Fruit fly (Drosophila melanogaster) whole organism, embryonic: ENCODE data around the gene Pez.

Experiments used
- ATbp ChIP-seq: fragments of 200-800 bp; sonication (Bioruptor generic); optimal IDR thresholded peaks from 2 replicates; lab custom pipeline; 2017; ENCODE audit warnings: missing biosample characterization, mild to moderate bottlenecking, missing genetic modification characterization, missing genetic modification reagents
- Ada2b ChIP-seq: fragments of 200-800 bp; sonication (Bioruptor generic); IDR thresholded peaks from 2 replicates; pipeline ENCODE4 v1.3.6; 2022; ENCODE audit warnings: missing biosample characterization, missing genetic modification characterization
- Adf1 ChIP-seq: fragments of 200-800 bp; sonication (Bioruptor generic); IDR thresholded peaks from 2 replicates; pipeline ENCODE4 v1.3.6; 2022; ENCODE audit warnings: missing biosample characterization, missing genetic modification characterization
- CG11093 ChIP-seq: fragments of 200-800 bp; sonication (Bioruptor generic); IDR thresholded peaks from 3 replicates; pipeline ENCODE4 v1.3.6; 2022; ENCODE audit warnings: missing biosample characterization, missing genetic modification characterization
- CG11695 ChIP-seq: fragments of 200-800 bp; sonication (Bioruptor generic); IDR thresholded peaks from 3 replicates; pipeline ENCODE4 v1.3.6; 2022; ENCODE audit warnings: missing biosample characterization, missing genetic modification characterization
- CG12104 ChIP-seq: fragments of 200-800 bp; sonication (Bioruptor generic); optimal IDR thresholded peaks from 3 replicates; lab custom pipeline; 2016; ENCODE audit warnings: missing biosample characterization, missing genetic modification characterization
- CG12769 ChIP-seq: fragments of 200-800 bp; sonication (Bioruptor generic); optimal IDR thresholded peaks from 2 replicates; lab custom pipeline; 2019; ENCODE audit warnings: missing biosample characterization, mild to moderate bottlenecking, missing genetic modification characterization, moderate library complexity
- CG13287 ChIP-seq: fragments of 200-800 bp; sonication (Bioruptor generic); IDR thresholded peaks from 2 replicates; pipeline ENCODE4 v1.3.6; 2022; ENCODE audit warnings: missing biosample characterization, missing genetic modification characterization; ENCODE audit not compliant: partially characterized antibody
- CG13775 ChIP-seq: fragments of 200-800 bp; sonication (Bioruptor generic); optimal IDR thresholded peaks from 3 replicates; lab custom pipeline; 2017; ENCODE audit warnings: missing biosample characterization, mild to moderate bottlenecking, missing genetic modification characterization
- CG14014 ChIP-seq: fragments of 200-800 bp; sonication (Bioruptor generic); IDR thresholded peaks from 2 replicates; pipeline ENCODE4 v1.3.6; 2022; ENCODE audit warnings: missing biosample characterization, missing genetic modification characterization
- CG15011 ChIP-seq: fragments of 200-800 bp; sonication (Bioruptor generic); optimal IDR thresholded peaks from 3 replicates; lab custom pipeline; 2018; ENCODE audit warnings: missing biosample characterization, mild to moderate bottlenecking, missing genetic modification characterization
- CG17328 ChIP-seq: fragments of 200-800 bp; sonication (Bioruptor generic); IDR thresholded peaks from 2 replicates; pipeline ENCODE4 v1.3.6; 2022; ENCODE audit warnings: missing biosample characterization, missing genetic modification characterization
- CG2202 ChIP-seq: fragments of 200-800 bp; sonication (Bioruptor generic); optimal IDR thresholded peaks from 2 replicates; lab custom pipeline; 2018; ENCODE audit warnings: missing biosample characterization, mild to moderate bottlenecking, missing genetic modification characterization
- CG2889 ChIP-seq: fragments of 200-800 bp; sonication (Bioruptor generic); IDR thresholded peaks from 3 replicates; pipeline ENCODE4 v1.3.6; 2022; ENCODE audit warnings: missing biosample characterization, missing genetic modification characterization
- CG34376 ChIP-seq: fragments of 200-800 bp; sonication (Bioruptor generic); optimal IDR thresholded peaks from 2 replicates; lab custom pipeline; 2018; ENCODE audit warnings: missing biosample characterization, mild to moderate bottlenecking, missing genetic modification characterization
- CG4360 ChIP-seq: fragments of 200-800 bp; sonication (Bioruptor generic); IDR thresholded peaks from 2 replicates; pipeline ENCODE4 v1.3.6; 2022; ENCODE audit warnings: missing biosample characterization, missing genetic modification characterization
- CG43689 ChIP-seq: fragments of 200-800 bp; sonication (Bioruptor generic); IDR thresholded peaks from 2 replicates; pipeline ENCODE4 v1.3.6; 2022; ENCODE audit warnings: missing biosample characterization, missing genetic modification characterization
- CG4617 ChIP-seq: fragments of 200-800 bp; sonication (Bioruptor generic); optimal IDR thresholded peaks from 3 replicates; lab custom pipeline; 2016; ENCODE audit warnings: missing biosample characterization, missing genetic modification characterization, borderline replicate concordance
- CG5180 ChIP-seq: fragments of 200-800 bp; sonication (Bioruptor generic); optimal IDR thresholded peaks from 3 replicates; lab custom pipeline; 2017; ENCODE audit warnings: missing biosample characterization, missing genetic modification characterization, mild to moderate bottlenecking, moderate library complexity, missing genetic modification reagents
- CG8478 ChIP-seq: fragments of >200 bp; optimal IDR thresholded peaks from 2 replicates; lab custom pipeline; 2018
- CHES-1-like ChIP-seq: fragments of 200-800 bp; sonication (Bioruptor generic); optimal IDR thresholded peaks from 2 replicates; lab custom pipeline; 2016; ENCODE audit warnings: missing biosample characterization, missing genetic modification characterization
- D ChIP-seq, 2 experiments: fragments of 200-800 bp in 1 of 2; fragments of >200 bp in 1 of 2; sonication (Bioruptor generic) in 1 of 2; optimal IDR thresholded peaks; 2 replicates in 1 of 2; 3 replicates in 1 of 2; lab custom pipeline; 2017; ENCODE audit warnings: mild to moderate bottlenecking in 1 of 2, missing biosample characterization in 1 of 2, missing genetic modification characterization in 1 of 2, missing genetic modification reagents in 1 of 2
- Dfd ChIP-seq, 2 experiments: fragments of >200 bp; optimal IDR thresholded peaks; 2 replicates each; lab custom pipeline; 2017; ENCODE audit warnings: missing biosample characterization in 2 of 2, missing genetic modification characterization in 2 of 2
- Drgx ChIP-seq: fragments of 200-800 bp; sonication (Bioruptor generic); IDR thresholded peaks from 2 replicates; pipeline ENCODE4 v1.3.6; 2022; ENCODE audit warnings: missing biosample characterization, missing genetic modification characterization
- Elba2 ChIP-seq: fragments of 200-800 bp; sonication (Bioruptor generic); optimal IDR thresholded peaks from 3 replicates; lab custom pipeline; 2016; ENCODE audit warnings: missing biosample characterization, missing genetic modification characterization
- Fer1 ChIP-seq: fragments of 200-800 bp; sonication (Bioruptor generic); optimal IDR thresholded peaks from 2 replicates; lab custom pipeline; 2017; ENCODE audit warnings: missing biosample characterization, mild to moderate bottlenecking, missing genetic modification characterization
- Gug ChIP-seq: fragments of 200-800 bp; sonication (Bioruptor generic); IDR thresholded peaks from 4 replicates; pipeline ENCODE4 v1.3.6; 2022; ENCODE audit warnings: missing biosample characterization, missing genetic modification characterization
- Hmx ChIP-seq: fragments of 200-800 bp; sonication (Bioruptor generic); optimal IDR thresholded peaks from 2 replicates; lab custom pipeline; 2016; ENCODE audit warnings: missing biosample characterization, missing genetic modification characterization
- Lpt ChIP-seq: fragments of >200 bp; optimal IDR thresholded peaks from 2 replicates; lab custom pipeline; 2018; ENCODE audit warnings: missing biosample characterization, missing genetic modification characterization
- MESR4 ChIP-seq: fragments of 200-800 bp; sonication (Bioruptor generic); optimal IDR thresholded peaks from 2 replicates; lab custom pipeline; 2018; ENCODE audit warnings: missing biosample characterization, mild to moderate bottlenecking, missing genetic modification characterization, moderate library complexity
- Myb ChIP-seq: fragments of 200-800 bp; sonication (Bioruptor generic); optimal IDR thresholded peaks from 2 replicates; lab custom pipeline; 2016; ENCODE audit warnings: missing biosample characterization, missing genetic modification characterization
- Rfx ChIP-seq: fragments of 200-800 bp; sonication (Bioruptor generic); IDR thresholded peaks from 2 replicates; pipeline ENCODE4 v1.3.6; 2022; ENCODE audit warnings: missing biosample characterization, missing genetic modification characterization
- Sry-β ChIP-seq: fragments of 200-800 bp; sonication (Bioruptor generic); optimal IDR thresholded peaks from 2 replicates; lab custom pipeline; 2018; ENCODE audit warnings: missing biosample characterization, mild to moderate bottlenecking, missing genetic modification characterization, moderate library complexity
- Trl ChIP-seq, 3 experiments: fragments of >200 bp in 2 of 3; fragments of 200-800 bp in 1 of 3; sonication (Bioruptor generic) in 1 of 3; optimal IDR thresholded peaks; 2 replicates in 1 of 3; 3 replicates in 2 of 3; lab custom pipeline; 2016 to 2017; ENCODE audit warnings: missing biosample characterization in 1 of 3, missing genetic modification characterization in 1 of 3
- bsh ChIP-seq, 2 experiments: fragments of 200-800 bp; sonication (Bioruptor generic); optimal IDR thresholded peaks; 2 replicates each; lab custom pipeline; 2017 to 2018; ENCODE audit warnings: mild to moderate bottlenecking in 2 of 2, missing biosample characterization in 2 of 2, missing genetic modification characterization in 2 of 2, moderate library complexity in 1 of 2
- chinmo ChIP-seq: fragments of 200-800 bp; sonication (Bioruptor generic); IDR thresholded peaks from 4 replicates; pipeline ENCODE4 v1.3.6; 2022; ENCODE audit warnings: missing biosample characterization, missing genetic modification characterization; ENCODE audit not compliant: partially characterized antibody
- hbn ChIP-seq: fragments of 200-800 bp; sonication (Bioruptor generic); IDR thresholded peaks from 2 replicates; pipeline ENCODE4 v1.3.6; 2022; ENCODE audit warnings: missing biosample characterization, missing genetic modification characterization; ENCODE audit not compliant: partially characterized antibody
- lbe ChIP-seq: fragments of 200-800 bp; sonication (Bioruptor generic); optimal IDR thresholded peaks from 2 replicates; lab custom pipeline; 2016; ENCODE audit warnings: missing biosample characterization, mild to moderate bottlenecking, missing genetic modification characterization
- lmd ChIP-seq: fragments of 200-800 bp; sonication (Bioruptor generic); IDR thresholded peaks from 2 replicates; pipeline ENCODE4 v1.3.6; 2022; ENCODE audit warnings: missing biosample characterization, missing genetic modification characterization
- nerfin-1 ChIP-seq: fragments of 200-800 bp; sonication (Bioruptor generic); optimal IDR thresholded peaks from 3 replicates; lab custom pipeline; 2019; ENCODE audit warnings: missing biosample characterization, mild to moderate bottlenecking, missing genetic modification characterization, moderate library complexity
- nom ChIP-seq: fragments of 200-800 bp; sonication (Bioruptor generic); optimal IDR thresholded peaks from 2 replicates; lab custom pipeline; 2017; ENCODE audit warnings: missing biosample characterization, missing genetic modification characterization, mild to moderate bottlenecking, moderate library complexity, missing genetic modification reagents
- row ChIP-seq: fragments of 200-800 bp; sonication (Bioruptor generic); IDR thresholded peaks from 3 replicates; pipeline ENCODE4 v1.3.6; 2022; ENCODE audit warnings: missing biosample characterization, missing genetic modification characterization
- sd ChIP-seq: fragments of 200-800 bp; sonication (Bioruptor generic); optimal IDR thresholded peaks from 3 replicates; lab custom pipeline; 2018; ENCODE audit warnings: missing biosample characterization, mild to moderate bottlenecking, missing genetic modification characterization, moderate library complexity
- sna ChIP-seq: fragments of 200-800 bp; sonication (Bioruptor generic); IDR thresholded peaks from 2 replicates; pipeline ENCODE4 v1.3.6; 2022; ENCODE audit warnings: missing biosample characterization, missing genetic modification characterization; ENCODE audit not compliant: partially characterized antibody
- sr ChIP-seq: fragments of 200-800 bp; sonication (Bioruptor generic); IDR thresholded peaks from 3 replicates; pipeline ENCODE4 v1.3.6; 2022; ENCODE audit warnings: missing biosample characterization, missing genetic modification characterization
- stwl ChIP-seq: fragments of 200-800 bp; sonication (Bioruptor generic); optimal IDR thresholded peaks from 3 replicates; lab custom pipeline; 2018; ENCODE audit warnings: missing biosample characterization, mild to moderate bottlenecking, missing genetic modification characterization, moderate library complexity
- sug ChIP-seq: fragments of 200-800 bp; optimal IDR thresholded peaks from 2 replicates; lab custom pipeline; 2019; ENCODE audit warnings: missing biosample characterization, mild to moderate bottlenecking, missing genetic modification characterization, moderate library complexity
- vvl ChIP-seq: fragments of 200-800 bp; sonication (Bioruptor generic); IDR thresholded peaks from 2 replicates; pipeline ENCODE4 v1.3.6; 2022; ENCODE audit warnings: missing biosample characterization, missing genetic modification characterization
- zfh1 ChIP-seq: fragments of 200-800 bp; sonication (Bioruptor generic); IDR thresholded peaks from 3 replicates; pipeline ENCODE4 v1.3.6; 2022; ENCODE audit warnings: missing biosample characterization, missing genetic modification characterization

Gene Pez

dm6 chr2L:6337843-6338366, 566 bp downstream of the Pez start:
- no peak for TF ChIP-seq stwl (tag; lab: Kevin White, UChicago)
- TF ChIP-seq CG2889 (GFP tag; lab: Robert Waterston, UW), result no peak
- TF ChIP-seq Ada2b, result no peak
- no peak for TF ChIP-seq CG5180 (GFP tag; lab: Kevin White, UChicago)
- TF ChIP-seq MESR4 (GFP tag; lab: Kevin White, UChicago), result peak; percentile 59
- TF ChIP-seq ATbp (GFP tag; lab: Kevin White, UChicago), result no peak
- TF ChIP-seq CHES-1-like, result no peak
- no peak for TF ChIP-seq CG13775 (GFP tag; lab: Kevin White, UChicago)
- no peak for TF ChIP-seq Lpt (GFP tag; lab: Kevin White, UChicago)
- no peak for TF ChIP-seq CG12104 (GFP tag; lab: Kevin White, UChicago)
- no peak for TF ChIP-seq CG43689
- peak; percentile 37; the same call in 1 of the 3 replicates for TF ChIP-seq row (GFP tag; lab: Robert Waterston, UW)
- TF ChIP-seq CG17328 (GFP tag; lab: Robert Waterston, UW), result 0 out of 2 replicates have a peak, but pooled peaks have one; percentile 14
- TF ChIP-seq sna (GFP tag; lab: Robert Waterston, UW), result no peak
- no peak for TF ChIP-seq sug (tag; lab: Kevin White, UChicago)
- TF ChIP-seq CG4360 (GFP tag; lab: Robert Waterston, UW), result peak; percentile 95
- peak; percentile 81 for TF ChIP-seq Elba2 (GFP tag; lab: Kevin White, UChicago)
- no peak for TF ChIP-seq Gug (GFP tag; lab: Robert Waterston, UW)
- TF ChIP-seq sd (tag; lab: Kevin White, UChicago), result peak; percentile 81
- TF ChIP-seq lmd (GFP tag; lab: Robert Waterston, UW), result no peak
- TF ChIP-seq CG4617 (GFP tag; lab: Kevin White, UChicago), result peak; percentile 47
- TF ChIP-seq D (optimal IDR thresholded peaks at IDR 0.05; lab: Kevin White, UChicago), result peak; percentile 80
- TF ChIP-seq D (GFP tag; optimal IDR thresholded peaks at IDR 0.05; lab: Kevin White, UChicago), result no peak
- TF ChIP-seq CG11093 (GFP tag; lab: Robert Waterston, UW), result no peak
- no peak for TF ChIP-seq Trl (optimal IDR thresholded peaks at IDR 0.05; lab: Kevin White, UChicago)
- TF ChIP-seq Trl (GFP tag; optimal IDR thresholded peaks at IDR 0.05; lab: Kevin White, UChicago), result no peak
- TF ChIP-seq Fer1 (GFP tag; lab: Kevin White, UChicago), result no peak
- peak; percentile 89 for TF ChIP-seq Sry-β (GFP tag; lab: Kevin White, UChicago)
- TF ChIP-seq nerfin-1, result peak; percentile 33
- no peak for TF ChIP-seq CG12769 (tag; lab: Kevin White, UChicago)

dm6 chr2L:6324386-6324744, 14.1 kb downstream of the Pez start:
- peak; percentile 60 for TF ChIP-seq CG8478 (lab: Kevin White, UChicago)
- TF ChIP-seq vvl (GFP tag; lab: Robert Waterston, UW), result peak; percentile 57
- TF ChIP-seq row (GFP tag; lab: Robert Waterston, UW), result no peak
- peak; percentile 34; the same call in 1 of the 2 replicates for TF ChIP-seq Rfx (GFP tag; lab: Robert Waterston, UW)
- peak; percentile 8 for TF ChIP-seq CHES-1-like
- TF ChIP-seq Drgx (GFP tag; lab: Robert Waterston, UW), result peak; percentile 94
- peak; percentile 94 for TF ChIP-seq chinmo (GFP tag; lab: Robert Waterston, UW)
- TF ChIP-seq Myb (GFP tag; lab: Kevin White, UChicago), result no peak
- peak; percentile 15; the same call in 1 of the 3 replicates for TF ChIP-seq CG11695 (GFP tag; lab: Robert Waterston, UW)
- TF ChIP-seq nom (GFP tag; lab: Kevin White, UChicago), result peak; percentile 88
- TF ChIP-seq lbe (GFP tag; lab: Kevin White, UChicago), result peak; percentile 58
- TF ChIP-seq CG15011 (GFP tag; lab: Kevin White, UChicago), result no peak
- TF ChIP-seq Hmx, result no peak
- TF ChIP-seq CG14014 (GFP tag; lab: Robert Waterston, UW), result peak; percentile 6; the same call in 1 of the 2 replicates
- TF ChIP-seq CG4360 (GFP tag; lab: Robert Waterston, UW), result peak; percentile 60; the same call in 1 of the 2 replicates
- peak; percentile 38; the same call in 1 of the 2 replicates for TF ChIP-seq hbn (GFP tag; lab: Robert Waterston, UW)
- peak; percentile 18 for TF ChIP-seq CG34376
- TF ChIP-seq zfh1, result no peak
- TF ChIP-seq sr (GFP tag; lab: Robert Waterston, UW), result peak; percentile 98
- no peak for TF ChIP-seq CG2202 (tag; lab: Kevin White, UChicago)
- TF ChIP-seq Dfd (GFP tag; optimal IDR thresholded peaks at IDR 0.05; lab: Kevin White, UChicago), result no peak
- peak; percentile 34; the same call in 1 of the 2 replicates for TF ChIP-seq CG13287 (GFP tag; lab: Robert Waterston, UW)
- TF ChIP-seq bsh (GFP tag; optimal IDR thresholded peaks at IDR 0.05; lab: Kevin White, UChicago), result peak in 1 of 2 experiments; percentile 71
- TF ChIP-seq Adf1 (GFP tag; lab: Robert Waterston, UW), result peak; percentile 71; the same call in 1 of the 2 replicates
